Fruit fly (Drosophila melanogaster) whole organism: ENCODE data around the gene CG4661.

Experiments
- CG8478 ChIP-seq: fragments of >200 bp; optimal IDR thresholded peaks from 2 replicates; lab custom pipeline; 2018; ENCODE audit warnings: inconsistent platforms
- Dll ChIP-seq: fragments of >200 bp; optimal IDR thresholded peaks from 2 replicates; lab custom pipeline; 2017
- pan ChIP-seq: fragments of >200 bp; optimal IDR thresholded peaks from 2 replicates; lab custom pipeline; 2017
- psq ChIP-seq: fragments of >200 bp; optimal IDR thresholded peaks from 2 replicates; lab custom pipeline; 2017
- usp ChIP-seq: fragments of >200 bp; optimal IDR thresholded peaks from 2 replicates; lab custom pipeline; 2017; ENCODE audit warnings: missing biosample characterization, missing genetic modification characterization, mixed read lengths

DNA sequence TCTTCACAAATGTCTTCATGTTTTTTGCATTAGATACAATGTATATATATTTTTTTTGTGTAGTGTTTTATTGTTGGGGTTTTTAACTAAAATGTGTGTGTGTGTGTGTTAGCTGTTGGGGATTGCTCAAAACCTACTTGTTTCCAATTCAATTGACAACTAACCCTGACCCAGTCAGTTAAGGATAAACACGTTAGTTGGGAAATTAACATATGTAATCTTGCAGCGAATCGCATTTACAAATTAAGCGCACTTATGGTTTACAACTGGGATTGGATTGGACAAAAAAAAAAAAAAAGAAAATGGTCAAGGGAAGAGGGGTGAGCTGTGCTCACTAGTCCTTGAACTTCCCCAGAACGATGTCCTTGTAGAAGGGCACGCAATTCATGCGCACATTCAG is 41.0 kb upstream of the CG4661 start, which contains the start of gene CG32650:
- TF ChIP-seq usp = no peak
- TF ChIP-seq CG8478 (lab: Kevin White, UChicago) = no peak
- no peak for TF ChIP-seq pan
- TF ChIP-seq psq (lab: Kevin White, UChicago) = no peak
- TF ChIP-seq Dll (lab: Kevin White, UChicago) = no peak
